Worm (Caenorhabditis elegans) whole organism, midembryonic: ENCODE data around the gene F57B7.2.
"Not testable (repeated sequence)": the region's sequence is repeated elsewhere in the genome, so short reads cannot be mapped to it uniquely, and the experiment has no call there.

ENCODE experiments used
- T22C8.4 ChIP-seq: fragments of 200-800 bp; sonication (Bioruptor generic); IDR thresholded peaks from 2 replicates; pipeline ENCODE4 v1.3.6; 2022; ENCODE audit warnings: missing genetic modification characterization, missing compliant biosample characterization
- cog-1 ChIP-seq: sonication (generic microtip); optimal IDR thresholded peaks from 2 replicates; lab custom pipeline; 2016; ENCODE audit warnings: missing genetic modification characterization, missing compliant biosample characterization
- flt-1 ChIP-seq: fragments of 200-800 bp; sonication (Bioruptor generic); IDR thresholded peaks from 2 replicates; pipeline ENCODE4 v1.3.6; 2022; ENCODE audit warnings: missing genetic modification characterization, missing compliant biosample characterization
- klf-2 ChIP-seq: fragments of 200-800 bp; sonication (Bioruptor generic); conservative IDR thresholded peaks from 2 replicates; pipeline ENCODE4 v1.3.6; 2022; ENCODE audit warnings: missing genetic modification reagents, missing genetic modification characterization, missing compliant biosample characterization
- med-1 ChIP-seq: sonication (generic microtip); optimal IDR thresholded peaks from 2 replicates; lab custom pipeline; 2017; ENCODE audit warnings: missing genetic modification characterization, mild to moderate bottlenecking, missing compliant biosample characterization, antibody characterized with exemption, missing genetic modification reagents; ENCODE audit not compliant: insufficient read depth
- ref-1 ChIP-seq: fragments of 200-800 bp; sonication (Bioruptor generic); conservative IDR thresholded peaks from 2 replicates; pipeline ENCODE4 v1.3.6; 2022; ENCODE audit warnings: missing genetic modification reagents, missing genetic modification characterization, missing compliant biosample characterization
- tab-1 ChIP-seq: fragments of 200-800 bp; sonication (Bioruptor generic); IDR thresholded peaks from 2 replicates; pipeline ENCODE4 v1.3.6; 2022; ENCODE audit warnings: missing genetic modification characterization, missing compliant biosample characterization
- ztf-23 ChIP-seq: fragments of 200-800 bp; sonication (Bioruptor generic); IDR thresholded peaks from 2 replicates; pipeline ENCODE4 v1.3.6; 2022; ENCODE audit warnings: missing genetic modification reagents, missing genetic modification characterization, missing compliant biosample characterization
- ztf-29 ChIP-seq: fragments of 200-800 bp; sonication (Bioruptor generic); IDR thresholded peaks from 2 replicates; pipeline ENCODE4 v1.3.6; 2022; ENCODE audit warnings: missing genetic modification reagents, missing genetic modification characterization, missing compliant biosample characterization

F57B7.2 gene

DNA sequence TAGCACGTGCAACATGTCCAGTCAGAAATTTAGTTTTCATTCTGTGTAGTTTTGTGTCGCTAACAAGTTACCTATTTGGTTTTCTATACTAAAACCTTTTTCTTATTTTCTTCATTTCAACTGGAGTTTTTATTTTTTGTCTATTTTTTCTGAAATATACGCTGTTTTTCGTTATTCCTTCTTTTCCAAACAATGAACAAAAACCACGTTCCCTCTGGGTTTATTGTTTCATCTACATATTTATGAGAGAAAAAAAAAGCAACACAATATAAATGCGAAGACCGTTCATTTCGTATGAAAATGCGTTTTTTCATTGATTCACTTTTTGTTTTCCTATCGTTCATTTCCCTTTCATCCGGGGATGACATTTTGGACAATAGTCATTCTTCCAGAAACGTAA, 36.0 kb upstream of the F57B7.2 start, which contains the start of gene T11F9.22:
Gene T11F9.22, plus strand, starts transcription at position 301 of the 400 bp plus-strand sequence.
- TF ChIP-seq ref-1 (GFP tag; lab: Robert Waterston, UW) (no peak), klf-2 (no peak), ztf-29 (GFP tag; lab: Robert Waterston, UW) (no peak)

DNA sequence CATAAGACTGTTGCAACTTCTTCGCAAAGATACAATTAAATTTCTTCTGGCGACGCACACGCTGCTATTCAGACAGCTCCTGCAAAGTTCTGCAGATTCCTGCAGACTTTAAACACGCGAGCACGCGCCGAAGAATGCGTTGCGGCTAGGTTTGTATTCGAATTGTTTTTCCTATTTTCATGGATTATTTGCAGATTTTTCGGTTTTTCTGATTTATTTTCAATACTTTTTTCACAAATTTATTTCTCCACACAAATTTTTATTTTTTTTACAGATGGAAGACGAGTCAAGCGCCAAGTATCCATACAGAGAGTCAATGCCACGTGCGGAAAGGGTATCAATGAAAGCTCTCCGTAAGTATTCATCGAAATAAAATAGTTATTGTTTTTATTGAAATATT, 32.2 kb upstream of the F57B7.2 start, which contains the start of gene T11F9.7:
Gene T11F9.7, plus strand, starts transcription at position 301 of the 400 bp plus-strand sequence.
- TF ChIP-seq cog-1 (tag; lab: Kevin White, UChicago); ztf-23 (GFP tag; lab: Robert Waterston, UW); tab-1: not testable (repeated sequence)

ce11 chrV:11474399-11474798, 31.0 kb upstream of the F57B7.2 start, which contains the start of gene nas-22:
TSS of gene nas-22 (plus strand) at chrV:11474699.
- TF ChIP-seq cog-1 (tag; lab: Kevin White, UChicago) = no peak
- TF ChIP-seq T22C8.4 = no peak
- no peak for TF ChIP-seq ztf-29 (GFP tag; lab: Robert Waterston, UW)
- no peak for TF ChIP-seq tab-1
- no peak for TF ChIP-seq klf-2
- no peak for TF ChIP-seq ztf-23 (GFP tag; lab: Robert Waterston, UW)
- no peak for TF ChIP-seq med-1 (GFP tag; lab: Kevin White, UChicago)
- no peak for TF ChIP-seq flt-1 (GFP tag; lab: Robert Waterston, UW)
- no peak for TF ChIP-seq ref-1 (GFP tag; lab: Robert Waterston, UW)

ce11 chrV:11472209-11472608, 28.8 kb upstream of the F57B7.2 start, which contains the start of the genes nas-20 and nas-21:
TSS of gene nas-20 (minus strand) at chrV:11472309.
TSS of gene nas-21 (plus strand) at chrV:11472564.
- TF ChIP-seq med-1 (GFP tag; lab: Kevin White, UChicago) (no peak), ztf-23 (GFP tag; lab: Robert Waterston, UW) (no peak), tab-1 (no peak), cog-1 (tag; lab: Kevin White, UChicago) (no peak), T22C8.4 (no peak), flt-1 (GFP tag; lab: Robert Waterston, UW) (no peak), klf-2 (no peak), ztf-29 (GFP tag; lab: Robert Waterston, UW) (no peak), ref-1 (GFP tag; lab: Robert Waterston, UW) (no peak)

- no peak for TF ChIP-seq cog-1 (tag; lab: Kevin White, UChicago)
Measured at ce11 chrV:11470210-11470713, 26.9 kb upstream of the F57B7.2 start, which contains the start of gene aat-6. TSS of gene aat-6 (minus strand) at chrV:11470663.

DNA sequence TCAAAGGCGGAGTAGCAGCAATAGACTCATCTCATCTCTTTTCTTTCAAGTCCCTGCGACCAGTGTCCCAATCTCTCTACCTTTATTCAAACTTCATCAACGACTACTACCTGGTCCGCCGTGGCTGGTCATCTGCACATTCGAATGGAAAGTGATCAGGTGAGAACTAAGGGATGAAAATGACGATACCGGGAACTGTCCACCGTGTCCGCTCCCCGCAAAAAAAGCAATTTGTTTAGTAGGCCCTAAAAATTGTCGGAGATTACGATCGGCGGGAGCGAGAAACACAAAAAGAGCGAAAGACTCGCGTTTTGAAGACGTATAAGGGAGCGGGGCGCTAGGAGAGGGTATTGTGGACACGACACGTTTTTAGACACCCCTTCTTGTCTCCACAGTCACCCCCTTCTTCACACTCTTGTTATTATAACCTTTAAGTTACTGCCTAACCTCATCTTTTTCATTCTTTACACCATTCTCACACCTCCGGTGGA, 19.6 kb upstream of the F57B7.2 start, which contains the start of gene zipt-16:
Gene zipt-16, plus strand, starts transcription at position 51 of the 491 bp plus-strand sequence.
- no peak for TF ChIP-seq ztf-29 (GFP tag; lab: Robert Waterston, UW)
- TF ChIP-seq klf-2 = no peak

ce11 chrV:11459255-11459654, 15.9 kb upstream of the F57B7.2 start, which contains the start of gene T11F9.1:
TSS of gene T11F9.1 (plus strand) at chrV:11459555.
- no peak for TF ChIP-seq flt-1 (GFP tag; lab: Robert Waterston, UW)
- no peak for TF ChIP-seq cog-1 (tag; lab: Kevin White, UChicago)
- TF ChIP-seq ztf-29 (GFP tag; lab: Robert Waterston, UW) = no peak
- no peak for TF ChIP-seq med-1 (GFP tag; lab: Kevin White, UChicago)

- TF ChIP-seq klf-2 (no peak), ref-1 (GFP tag; lab: Robert Waterston, UW) (no peak), ztf-23 (GFP tag; lab: Robert Waterston, UW) (no peak), tab-1 (no peak), med-1 (GFP tag; lab: Kevin White, UChicago) (no peak), cog-1 (tag; lab: Kevin White, UChicago) (no peak), T22C8.4 (no peak), ztf-29 (GFP tag; lab: Robert Waterston, UW) (no peak), flt-1 (GFP tag; lab: Robert Waterston, UW) (no peak)
Measured at ce11 chrV:11454917-11455316, 11.5 kb upstream of the F57B7.2 start.

DNA sequence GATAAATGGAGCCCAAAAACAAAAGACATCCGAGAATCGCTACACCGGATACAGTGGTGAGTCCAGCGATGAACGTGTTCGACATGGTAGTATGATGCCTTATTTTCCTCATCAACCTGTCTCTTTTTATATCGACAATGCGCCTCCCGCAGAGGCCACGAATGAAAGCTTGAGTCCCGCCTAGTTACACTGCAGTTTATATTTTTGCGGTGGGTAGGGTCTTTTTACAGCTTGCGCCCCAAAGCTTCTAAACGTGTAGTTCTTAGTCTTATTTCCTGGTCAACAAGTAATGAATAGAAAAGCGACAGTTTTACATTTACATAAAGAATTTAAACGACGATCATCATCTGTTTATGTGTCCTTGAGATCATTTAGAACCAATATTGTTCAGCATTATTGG, 6.9 kb upstream of the F57B7.2 start, which contains the start of gene col-156:
Gene col-156, minus strand, starts transcription at position 101 of the 400 bp plus-strand sequence.
- no peak for TF ChIP-seq med-1 (GFP tag; lab: Kevin White, UChicago)
- no peak for TF ChIP-seq flt-1 (GFP tag; lab: Robert Waterston, UW)

DNA sequence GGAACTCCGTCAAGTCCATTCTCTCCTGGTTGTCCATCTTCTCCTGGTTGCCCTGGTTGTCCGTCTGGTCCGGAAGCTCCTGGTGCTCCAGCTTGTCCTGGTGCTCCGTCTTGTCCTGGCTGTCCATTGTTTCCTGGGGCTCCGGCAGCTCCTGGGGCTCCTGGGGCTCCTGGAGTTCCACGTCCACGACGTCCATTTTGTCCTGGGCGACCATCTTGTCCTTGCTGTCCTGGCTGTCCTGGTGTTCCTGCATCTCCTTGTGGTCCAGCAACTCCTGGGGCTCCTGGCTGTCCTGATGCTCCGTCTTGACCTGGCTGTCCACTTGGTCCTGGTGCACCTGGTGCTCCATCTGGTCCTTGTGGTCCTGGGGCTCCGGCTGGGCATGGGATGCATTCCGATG, 6.0 kb upstream of the F57B7.2 start:
- TF ChIP-seq cog-1 (tag; lab: Kevin White, UChicago) (no peak), med-1 (GFP tag; lab: Kevin White, UChicago) (no peak), flt-1 (GFP tag; lab: Robert Waterston, UW) (no peak), T22C8.4 (no peak), ztf-29 (GFP tag; lab: Robert Waterston, UW) (no peak)

DNA sequence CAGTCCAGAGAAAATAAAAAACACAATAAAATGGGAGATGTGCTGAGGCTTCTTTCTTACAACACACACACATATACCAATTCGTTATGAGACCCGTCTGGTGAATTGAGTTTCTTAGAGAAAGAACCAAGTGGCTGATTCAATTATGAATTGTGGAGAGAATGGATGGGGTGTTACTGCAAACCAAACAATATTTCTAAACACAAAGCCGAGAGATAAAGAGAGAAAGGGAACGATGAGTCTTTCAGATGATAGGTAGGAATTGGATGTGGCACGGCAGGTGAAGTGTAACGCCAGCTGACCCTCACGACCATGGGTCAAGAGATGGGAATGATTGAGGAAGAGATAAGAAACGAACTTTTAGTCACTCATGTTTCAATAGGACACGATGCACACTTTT, 2.9 kb upstream of the F57B7.2 start, which contains the start of gene mig-17:
Gene mig-17, plus strand, starts transcription at position 389 of the 400 bp plus-strand sequence.
- no peak for TF ChIP-seq tab-1
- TF ChIP-seq flt-1 (GFP tag; lab: Robert Waterston, UW) = no peak
- no peak for TF ChIP-seq cog-1 (tag; lab: Kevin White, UChicago)
- no peak for TF ChIP-seq ztf-23 (GFP tag; lab: Robert Waterston, UW)
- no peak for TF ChIP-seq ztf-29 (GFP tag; lab: Robert Waterston, UW)
